Fruit fly (Drosophila melanogaster) whole organism, embryonic: Measurements from ENCODE around the gene Zpr1.

Experiments used
- Atf-2 ChIP-seq: fragments of 200-800 bp; sonication (Bioruptor generic); optimal IDR thresholded peaks from 2 replicates; lab custom pipeline; 2016; ENCODE audit warnings: missing biosample characterization, missing genetic modification characterization
- Awh ChIP-seq: fragments of 200-800 bp; sonication (Bioruptor generic); IDR thresholded peaks from 2 replicates; pipeline ENCODE4, ENCODE4 v1.3.6; 2022; ENCODE audit warnings: missing biosample characterization, missing genetic modification characterization
- Bdp1 ChIP-seq: fragments of 200-800 bp; sonication (Bioruptor generic); optimal IDR thresholded peaks from 3 replicates; lab custom pipeline; 2016; ENCODE audit warnings: missing biosample characterization, missing genetic modification characterization
- CG10959 ChIP-seq: fragments of 200-800 bp; sonication (Bioruptor generic); IDR thresholded peaks from 2 replicates; pipeline ENCODE4 v1.3.6; 2022; ENCODE audit warnings: missing biosample characterization, missing genetic modification characterization
- CG10979 ChIP-seq: fragments of 200-800 bp; sonication (Bioruptor generic); optimal IDR thresholded peaks from 2 replicates; lab custom pipeline; 2018; ENCODE audit warnings: missing biosample characterization, mild to moderate bottlenecking, missing genetic modification characterization, moderate library complexity
- CG13775 ChIP-seq: fragments of 200-800 bp; sonication (Bioruptor generic); optimal IDR thresholded peaks from 3 replicates; lab custom pipeline; 2017; ENCODE audit warnings: missing biosample characterization, mild to moderate bottlenecking, missing genetic modification characterization
- CG14667 ChIP-seq: fragments of 200-800 bp; sonication (Bioruptor generic); IDR thresholded peaks from 2 replicates; pipeline ENCODE4 v1.3.6; 2022; ENCODE audit warnings: missing biosample characterization, missing genetic modification characterization
- CG15514 ChIP-seq: fragments of 200-800 bp; sonication (Bioruptor generic); optimal IDR thresholded peaks from 3 replicates; lab custom pipeline; 2017; ENCODE audit warnings: missing biosample characterization, missing genetic modification characterization, mild to moderate bottlenecking, moderate library complexity, missing genetic modification reagents
- CG15696 ChIP-seq: fragments of 200-800 bp; sonication (Bioruptor generic); optimal IDR thresholded peaks from 2 replicates; lab custom pipeline; 2019; ENCODE audit warnings: missing biosample characterization, mild to moderate bottlenecking, missing genetic modification characterization, moderate library complexity
- CG1603 ChIP-seq: fragments of 200-800 bp; sonication (Bioruptor generic); optimal IDR thresholded peaks from 2 replicates; lab custom pipeline; 2019; ENCODE audit warnings: missing biosample characterization, mild to moderate bottlenecking, missing genetic modification characterization, moderate library complexity
- CG1832 ChIP-seq: fragments of 200-800 bp; sonication (Bioruptor generic); optimal IDR thresholded peaks from 2 replicates; lab custom pipeline; 2017; ENCODE audit warnings: missing biosample characterization, mild to moderate bottlenecking, missing genetic modification characterization, inconsistent platforms
- CG2678 ChIP-seq: fragments of 200-800 bp; sonication (Bioruptor generic); optimal IDR thresholded peaks from 3 replicates; lab custom pipeline; 2019; ENCODE audit warnings: missing biosample characterization, mild to moderate bottlenecking, missing genetic modification characterization, moderate library complexity
- CG31224 ChIP-seq: fragments of 200-800 bp; sonication (Bioruptor generic); IDR thresholded peaks from 2 replicates; pipeline ENCODE4 v1.3.6; 2022; ENCODE audit warnings: missing biosample characterization, missing genetic modification characterization
- CG3281 ChIP-seq: fragments of 200-800 bp; sonication (Bioruptor generic); optimal IDR thresholded peaks from 3 replicates; lab custom pipeline; 2017; ENCODE audit warnings: missing biosample characterization, mild to moderate bottlenecking, missing genetic modification characterization
- CG4404 ChIP-seq: fragments of 200-800 bp; sonication (Bioruptor generic); IDR thresholded peaks from 2 replicates; pipeline ENCODE4 v1.3.6; 2022; ENCODE audit warnings: missing biosample characterization, missing genetic modification characterization
- CG5953 ChIP-seq: fragments of 200-800 bp; sonication (Bioruptor generic); IDR thresholded peaks from 2 replicates; pipeline ENCODE4 v1.3.6; 2022; ENCODE audit warnings: missing biosample characterization, missing genetic modification characterization
- CG6272 ChIP-seq: fragments of 200-800 bp; sonication (Bioruptor generic); IDR thresholded peaks from 2 replicates; pipeline ENCODE4 v1.3.6; 2022; ENCODE audit warnings: missing biosample characterization, missing genetic modification characterization
- CG8089 ChIP-seq: fragments of 200-800 bp; sonication (Bioruptor generic); optimal IDR thresholded peaks from 3 replicates; lab custom pipeline; 2016; ENCODE audit warnings: missing biosample characterization, missing genetic modification characterization
- CG8281 ChIP-seq: fragments of 200-800 bp; sonication (Bioruptor generic); optimal IDR thresholded peaks from 2 replicates; lab custom pipeline; 2018; ENCODE audit warnings: missing biosample characterization, mild to moderate bottlenecking, missing genetic modification characterization, moderate library complexity
- CG8478 ChIP-seq: fragments of >200 bp; optimal IDR thresholded peaks from 2 replicates; lab custom pipeline; 2018
- CG8944 ChIP-seq: fragments of 200-800 bp; sonication (Bioruptor generic); optimal IDR thresholded peaks from 3 replicates; lab custom pipeline; 2016; ENCODE audit warnings: missing biosample characterization, missing genetic modification characterization
- CG9609 ChIP-seq: fragments of 200-800 bp; sonication (Bioruptor generic); optimal IDR thresholded peaks from 3 replicates; lab custom pipeline; 2016; ENCODE audit warnings: missing biosample characterization, missing genetic modification characterization
- Dip3 ChIP-seq: fragments of 200-800 bp; sonication (Bioruptor generic); optimal IDR thresholded peaks from 3 replicates; lab custom pipeline; 2016; ENCODE audit warnings: missing biosample characterization, missing genetic modification characterization
- Dref ChIP-seq: fragments of 200-800 bp; sonication (Bioruptor generic); IDR thresholded peaks from 2 replicates; pipeline ENCODE4 v1.3.6; 2022; ENCODE audit warnings: missing biosample characterization, missing genetic modification characterization
- E2f1 ChIP-seq: fragments of 200-800 bp; sonication (Bioruptor generic); IDR thresholded peaks from 2 replicates; pipeline ENCODE4 v1.3.6; 2022; ENCODE audit warnings: missing biosample characterization, missing genetic modification characterization
- Ets65A ChIP-seq: fragments of 200-800 bp; sonication (Bioruptor generic); peaks from one replicate; lab custom pipeline; 2016; ENCODE audit warnings: missing biosample characterization, missing genetic modification characterization
- HmgZ ChIP-seq: fragments of 200-800 bp; sonication (Bioruptor generic); optimal IDR thresholded peaks from 2 replicates; lab custom pipeline; 2018; ENCODE audit warnings: missing biosample characterization, mild to moderate bottlenecking, missing genetic modification characterization
- Hr51 ChIP-seq, 2 experiments: fragments of 200-800 bp; sonication (Bioruptor generic); optimal IDR thresholded peaks; 2 replicates in 1 of 2; 3 replicates in 1 of 2; lab custom pipeline; 2016 to 2018; ENCODE audit warnings: missing biosample characterization in 2 of 2, missing genetic modification characterization in 2 of 2, mild to moderate bottlenecking in 1 of 2, moderate library complexity in 1 of 2
- Jarid2 ChIP-seq: fragments of 200-800 bp; sonication (Bioruptor generic); optimal IDR thresholded peaks from 3 replicates; lab custom pipeline; 2017; ENCODE audit warnings: mild to moderate bottlenecking, missing biosample characterization, missing genetic modification reagents, missing genetic modification characterization
- Lhr ChIP-seq: fragments of 200-800 bp; sonication (Bioruptor generic); optimal IDR thresholded peaks from 3 replicates; lab custom pipeline; 2017; ENCODE audit warnings: mild to moderate bottlenecking, missing biosample characterization, missing genetic modification reagents, missing genetic modification characterization
- NC2α ChIP-seq: fragments of 200-800 bp; sonication (Bioruptor generic); optimal IDR thresholded peaks from 2 replicates; lab custom pipeline; 2016; ENCODE audit warnings: missing biosample characterization, missing genetic modification characterization
- Neu2 ChIP-seq: fragments of 200-800 bp; sonication (Bioruptor generic); optimal IDR thresholded peaks from 3 replicates; lab custom pipeline; 2016; ENCODE audit warnings: missing biosample characterization, missing genetic modification characterization, borderline replicate concordance
- bigmax ChIP-seq: fragments of 200-800 bp; sonication (Bioruptor generic); optimal IDR thresholded peaks from 2 replicates; lab custom pipeline; 2018; ENCODE audit warnings: missing biosample characterization, mild to moderate bottlenecking, missing genetic modification characterization
- cad ChIP-seq: fragments of >200 bp; optimal IDR thresholded peaks from 2 replicates; lab custom pipeline; 2017; ENCODE audit warnings: missing biosample characterization, missing genetic modification characterization
- crc ChIP-seq: fragments of 200-800 bp; sonication (Bioruptor generic); optimal IDR thresholded peaks from 2 replicates; lab custom pipeline; 2016; ENCODE audit warnings: missing biosample characterization, missing genetic modification characterization
- dmrt99B ChIP-seq: fragments of 200-800 bp; sonication (Bioruptor generic); optimal IDR thresholded peaks from 2 replicates; lab custom pipeline; 2018; ENCODE audit warnings: missing biosample characterization, mild to moderate bottlenecking, missing genetic modification characterization, moderate library complexity
- eyg ChIP-seq: fragments of 200-800 bp; sonication (Bioruptor generic); optimal IDR thresholded peaks from 3 replicates; lab custom pipeline; 2016; ENCODE audit warnings: missing biosample characterization, missing genetic modification characterization
- gt ChIP-seq: fragments of 200-800 bp; sonication (Bioruptor generic); IDR thresholded peaks from 2 replicates; pipeline ENCODE4 v1.3.6; 2022; ENCODE audit warnings: missing biosample characterization, missing genetic modification characterization
- hth ChIP-seq: fragments of >200 bp; optimal IDR thresholded peaks from 2 replicates; lab custom pipeline; 2017; ENCODE audit warnings: inconsistent platforms
- jumu ChIP-seq: fragments of 200-800 bp; sonication (Bioruptor generic); optimal IDR thresholded peaks from 3 replicates; lab custom pipeline; 2016; ENCODE audit warnings: missing biosample characterization, missing genetic modification characterization
- lilli ChIP-seq: fragments of 200-800 bp; sonication (Bioruptor generic); optimal IDR thresholded peaks from 3 replicates; lab custom pipeline; 2016; ENCODE audit warnings: missing biosample characterization, missing genetic modification characterization
- lov ChIP-seq, 2 experiments: fragments of 200-800 bp in 1 of 2; fragments of >200 bp in 1 of 2; sonication (Bioruptor generic) in 1 of 2; IDR thresholded peaks in 1 of 2; optimal IDR thresholded peaks in 1 of 2; 2 replicates in 1 of 2; 3 replicates in 1 of 2; pipeline versions ENCODE4 v1.3.6 to Lab custom; 2017 to 2022; ENCODE audit warnings: missing biosample characterization in 1 of 2, missing genetic modification characterization in 1 of 2
- oc ChIP-seq: fragments of 200-800 bp; sonication (Bioruptor generic); optimal IDR thresholded peaks from 2 replicates; lab custom pipeline; 2018; ENCODE audit warnings: missing biosample characterization, mild to moderate bottlenecking, missing genetic modification characterization, moderate library complexity
- phol ChIP-seq: fragments of 200-800 bp; sonication (Bioruptor generic); optimal IDR thresholded peaks from 3 replicates; lab custom pipeline; 2018; ENCODE audit warnings: missing biosample characterization, mild to moderate bottlenecking, missing genetic modification characterization, moderate library complexity
- pros ChIP-seq: fragments of 200-800 bp; sonication (Bioruptor generic); optimal IDR thresholded peaks from 3 replicates; lab custom pipeline; 2019; ENCODE audit warnings: missing biosample characterization, mild to moderate bottlenecking, missing genetic modification characterization, moderate library complexity
- ro ChIP-seq: fragments of 200-800 bp; sonication (Bioruptor generic); IDR thresholded peaks from 2 replicates; pipeline ENCODE4 v1.3.6; 2022; ENCODE audit warnings: missing biosample characterization, missing genetic modification characterization
- sd ChIP-seq: fragments of 200-800 bp; sonication (Bioruptor generic); optimal IDR thresholded peaks from 3 replicates; lab custom pipeline; 2018; ENCODE audit warnings: missing biosample characterization, mild to moderate bottlenecking, missing genetic modification characterization, moderate library complexity
- seq ChIP-seq: fragments of 200-800 bp; sonication (Bioruptor generic); IDR thresholded peaks from 2 replicates; pipeline ENCODE4 v1.3.6; 2022; ENCODE audit warnings: missing biosample characterization, missing genetic modification characterization
- slou ChIP-seq: fragments of 200-800 bp; sonication (Bioruptor generic); optimal IDR thresholded peaks from 3 replicates; lab custom pipeline; 2016; ENCODE audit warnings: missing biosample characterization, missing genetic modification characterization
- stwl ChIP-seq: fragments of 200-800 bp; sonication (Bioruptor generic); optimal IDR thresholded peaks from 3 replicates; lab custom pipeline; 2018; ENCODE audit warnings: missing biosample characterization, mild to moderate bottlenecking, missing genetic modification characterization, moderate library complexity
- twi ChIP-seq: fragments of 200-800 bp; optimal IDR thresholded peaks from 2 replicates; lab custom pipeline; 2019; ENCODE audit warnings: missing biosample characterization, mild to moderate bottlenecking, missing genetic modification characterization, moderate library complexity

Gene Zpr1

dm6 chrX:9134922-9135453 is 26.9 kb downstream of the Zpr1 start, which contains the start of gene fend (continued):
- TF ChIP-seq CG1832 (GFP tag; lab: Kevin White, UChicago) = no peak
- TF ChIP-seq lilli (GFP tag; lab: Kevin White, UChicago) = peak; percentile 10
- TF ChIP-seq sd (tag; lab: Kevin White, UChicago) = no peak
- TF ChIP-seq CG8089 (GFP tag; lab: Kevin White, UChicago) = no peak
- TF ChIP-seq CG13775 (GFP tag; lab: Kevin White, UChicago) = peak; percentile 24
- no peak for TF ChIP-seq Dref (GFP tag; lab: Robert Waterston, UW)
- no peak for TF ChIP-seq crc
- TF ChIP-seq CG5953 = no peak
- no peak for TF ChIP-seq NC2α
- peak; percentile 11 for TF ChIP-seq CG15696 (tag; lab: Kevin White, UChicago)
- TF ChIP-seq Ets65A = no peak
- TF ChIP-seq CG15514 (GFP tag; lab: Kevin White, UChicago) = peak; percentile 97
- TF ChIP-seq gt (GFP tag; lab: Robert Waterston, UW) = no peak
- no peak for TF ChIP-seq Atf-2 (GFP tag; lab: Kevin White, UChicago)
- no peak for TF ChIP-seq CG8478 (lab: Kevin White, UChicago)
- peak; percentile 51 for TF ChIP-seq lov (optimal IDR thresholded peaks at IDR 0.05; lab: Kevin White, UChicago)
- 0 out of 3 replicates have a peak, but pooled peaks have one; percentile 5 for TF ChIP-seq lov (GFP tag; IDR thresholded peaks at IDR 0.05; lab: Robert Waterston, UW)
- peak; percentile 46 for TF ChIP-seq phol
- no peak for TF ChIP-seq jumu
- TF ChIP-seq HmgZ (tag; lab: Kevin White, UChicago) = peak; percentile 41
- no peak for TF ChIP-seq stwl (tag; lab: Kevin White, UChicago)
- TF ChIP-seq oc = no peak
- TF ChIP-seq CG10959 (GFP tag; lab: Robert Waterston, UW) = peak; percentile 77
- TF ChIP-seq Hr51 (GFP tag; optimal IDR thresholded peaks at IDR 0.05; lab: Kevin White, UChicago) = peak; percentile 7 to 53
- TF ChIP-seq twi (tag; lab: Kevin White, UChicago) = peak; percentile 41
- TF ChIP-seq cad (GFP tag; lab: Kevin White, UChicago) = no peak
- peak; percentile 31 for TF ChIP-seq CG10979 (tag; lab: Kevin White, UChicago)
- no peak for TF ChIP-seq ro
- TF ChIP-seq CG31224 = no peak
- no peak for TF ChIP-seq CG4404
- TF ChIP-seq seq = 0 out of 2 replicates have a peak, but pooled peaks have one; percentile 10
- TF ChIP-seq Neu2 (GFP tag; lab: Kevin White, UChicago) = no peak
- TF ChIP-seq CG8944 (GFP tag; lab: Kevin White, UChicago) = no peak
- TF ChIP-seq Jarid2 = peak; percentile 85
- TF ChIP-seq CG2678 (tag; lab: Kevin White, UChicago) = peak; percentile 67
- no peak for TF ChIP-seq CG14667
- peak; percentile 53 for TF ChIP-seq dmrt99B (tag; lab: Kevin White, UChicago)
- TF ChIP-seq Lhr (GFP tag; lab: Kevin White, UChicago) = peak; percentile 14
- TF ChIP-seq slou (GFP tag; lab: Kevin White, UChicago) = peak; percentile 13
- TF ChIP-seq Awh (GFP tag; lab: Robert Waterston, UW) = no peak
- peak; percentile 38 for TF ChIP-seq CG3281
- TF ChIP-seq bigmax (GFP tag; lab: Kevin White, UChicago) = no peak
- peak; percentile 8 for TF ChIP-seq CG8281 (tag; lab: Kevin White, UChicago)
- no peak for TF ChIP-seq CG9609 (GFP tag; lab: Kevin White, UChicago)
- peak; percentile 22 for TF ChIP-seq pros (GFP tag; lab: Kevin White, UChicago)
- no peak for TF ChIP-seq Bdp1 (GFP tag; lab: Kevin White, UChicago)
- no peak for TF ChIP-seq Dip3
- peak; percentile 1 for TF ChIP-seq CG1603
- no peak for TF ChIP-seq CG6272 (GFP tag; lab: Robert Waterston, UW)
- no peak for TF ChIP-seq hth (lab: Kevin White, UChicago)
- TF ChIP-seq E2f1 (GFP tag; lab: Robert Waterston, UW) = no peak
- TF ChIP-seq eyg (GFP tag; lab: Kevin White, UChicago) = no peak
